Fruit fly (Drosophila melanogaster) whole organism, adult: ENCODE measurements around the gene CLIP-190.

Source experiments
- CG14711 ChIP-seq: fragments of 200-800 bp; sonication (Bioruptor generic); optimal IDR thresholded peaks from 2 replicates; lab custom pipeline; 2018; ENCODE audit warnings: missing biosample characterization, mild to moderate bottlenecking, missing genetic modification characterization, moderate library complexity
- CG1620 ChIP-seq: fragments of 200-800 bp; sonication (Bioruptor generic); optimal IDR thresholded peaks from 2 replicates; lab custom pipeline; 2016; ENCODE audit warnings: missing biosample characterization, missing genetic modification characterization
- CG33017 ChIP-seq: fragments of 200-800 bp; sonication (Bioruptor generic); optimal IDR thresholded peaks from 2 replicates; lab custom pipeline; 2018; ENCODE audit warnings: missing biosample characterization, mild to moderate bottlenecking, missing genetic modification characterization, moderate library complexity
- Clk ChIP-seq: fragments of 200-800 bp; sonication (Bioruptor generic); optimal IDR thresholded peaks from 2 replicates; lab custom pipeline; 2017; ENCODE audit warnings: missing biosample characterization, missing genetic modification characterization
- Mnt ChIP-seq: fragments of 200-800 bp; sonication (Bioruptor generic); optimal IDR thresholded peaks from 2 replicates; lab custom pipeline; 2016; ENCODE audit warnings: missing biosample characterization, mild to moderate bottlenecking, missing genetic modification characterization
- bab1 ChIP-seq: fragments of 200-800 bp; sonication (Bioruptor generic); optimal IDR thresholded peaks from 3 replicates; lab custom pipeline; 2019; ENCODE audit warnings: missing biosample characterization, mild to moderate bottlenecking, missing genetic modification characterization, moderate library complexity
- ovo ChIP-seq: fragments of 200-800 bp; sonication (Bioruptor generic); optimal IDR thresholded peaks from 2 replicates; lab custom pipeline; 2016; ENCODE audit warnings: missing biosample characterization, missing genetic modification characterization

- TF ChIP-seq CG33017 (tag; lab: Kevin White, UChicago) (no peak), bab1 (no peak), CG1620 (GFP tag; lab: Kevin White, UChicago) (no peak), Clk (GFP tag; lab: Kevin White, UChicago) (no peak), ovo (no peak), CG14711 (tag; lab: Kevin White, UChicago) (no peak), Mnt (GFP tag; lab: Kevin White, UChicago) (no peak)
Observed at dm6 chr2L:17375955-17376659, 8.4 kb upstream of the CLIP-190 start.
